Worm (Caenorhabditis elegans) whole organism, late embryonic: ENCODE data around the gene clec-169.

Experiments used
- K09A11.1 ChIP-seq: sonication (generic microtip); optimal IDR thresholded peaks from 2 replicates; lab custom pipeline; 2017; ENCODE audit warnings: antibody characterized with exemption, mild to moderate bottlenecking, missing genetic modification characterization, missing compliant biosample characterization; ENCODE audit not compliant: insufficient read depth
- ceh-30 ChIP-seq: fragments of 150-350 bp; optimal IDR thresholded peaks from 2 replicates; lab custom pipeline; 2014; ENCODE audit warnings: missing biosample characterization, missing genetic modification characterization
- elt-2 ChIP-seq: sonication (generic microtip); optimal IDR thresholded peaks from 2 replicates; lab custom pipeline; 2016; ENCODE audit warnings: missing genetic modification reagents, missing genetic modification characterization, missing compliant biosample characterization
- nhr-11 ChIP-seq: fragments of 150-350 bp; optimal IDR thresholded peaks from 2 replicates; lab custom pipeline; 2014; ENCODE audit warnings: missing biosample characterization, missing genetic modification characterization
- nhr-232 ChIP-seq: sonication (generic microtip); optimal IDR thresholded peaks from 2 replicates; lab custom pipeline; 2016; ENCODE audit warnings: missing genetic modification characterization, missing compliant biosample characterization
- pqm-1 ChIP-seq: sonication (generic microtip); optimal IDR thresholded peaks from 2 replicates; lab custom pipeline; 2016; ENCODE audit warnings: missing genetic modification characterization, missing compliant biosample characterization
- sox-2 ChIP-seq: fragments of 200-800 bp; sonication (Bioruptor generic); IDR thresholded peaks from 2 replicates; pipeline ENCODE4 v1.3.6; 2022; ENCODE audit warnings: missing genetic modification reagents, missing genetic modification characterization, missing compliant biosample characterization

DNA sequence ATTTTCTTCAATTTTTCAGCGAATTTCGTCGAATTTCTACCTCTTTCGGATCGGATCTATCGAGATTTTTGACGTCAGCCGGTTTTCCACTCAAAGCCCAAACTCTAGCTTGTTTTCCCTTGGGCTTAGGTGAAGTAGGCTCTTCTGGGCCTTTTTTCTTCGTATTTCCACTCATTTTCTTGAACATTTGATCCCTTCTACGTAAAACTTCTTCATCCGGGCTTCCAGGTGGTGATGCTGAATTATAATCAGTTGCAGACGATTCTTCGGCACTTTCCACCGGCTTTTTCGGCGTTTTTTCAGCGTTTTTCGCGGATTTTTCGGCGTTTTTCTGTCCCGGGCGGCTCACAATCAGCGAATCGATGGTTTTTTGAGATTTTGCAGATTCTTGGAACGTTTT, 23.0 kb upstream of the clec-169 start:
- TF ChIP-seq sox-2 (GFP tag; lab: Robert Waterston, UW): no peak
- TF ChIP-seq ceh-30: no peak
- TF ChIP-seq nhr-232 (tag; lab: Kevin White, UChicago): no peak
- no peak for TF ChIP-seq elt-2
- no peak for TF ChIP-seq pqm-1 (tag; lab: Kevin White, UChicago)
- no peak for TF ChIP-seq K09A11.1 (tag; lab: Kevin White, UChicago)
- no peak for TF ChIP-seq nhr-11 (tag; lab: Kevin White, UChicago)
